Worm (Caenorhabditis elegans) whole organism, late embryonic: ENCODE data around the gene K11D12.7.

Experiments
- C08G9.2 ChIP-seq: sonication (generic microtip); optimal IDR thresholded peaks from 2 replicates; lab custom pipeline; 2016; ENCODE audit warnings: mild to moderate bottlenecking, missing genetic modification characterization, moderate library complexity, missing compliant biosample characterization
- K02D7.2 ChIP-seq: sonication (generic microtip); optimal IDR thresholded peaks from 2 replicates; lab custom pipeline; 2017; ENCODE audit warnings: mild to moderate bottlenecking, missing genetic modification characterization, missing compliant biosample characterization
- hlh-15 ChIP-seq: sonication (generic microtip); optimal IDR thresholded peaks from 2 replicates; lab custom pipeline; 2016; ENCODE audit warnings: missing genetic modification characterization, missing compliant biosample characterization
- tbx-2 ChIP-seq: sonication (generic microtip); optimal IDR thresholded peaks from 2 replicates; lab custom pipeline; 2016; ENCODE audit warnings: missing genetic modification characterization, missing compliant biosample characterization

ce11 chrV:5030715-5031114, 5.5 kb downstream of the K11D12.7 start, which contains the start of gene swt-7:
- no peak for TF ChIP-seq hlh-15 (tag; lab: Kevin White, UChicago)
- no peak for TF ChIP-seq K02D7.2 (tag; lab: Kevin White, UChicago)
- TF ChIP-seq tbx-2 (tag; lab: Kevin White, UChicago), result no peak
- no peak for TF ChIP-seq C08G9.2 (tag; lab: Kevin White, UChicago)
